Worm (Caenorhabditis elegans) whole organism, early embryonic: Measurements from ENCODE around the gene clec-145.

ENCODE experiments used
- B0310.2 ChIP-seq: sonication (generic microtip); optimal IDR thresholded peaks from 2 replicates; lab custom pipeline; 2016; ENCODE audit warnings: mild to moderate bottlenecking, missing genetic modification characterization, missing compliant biosample characterization
- F13C5.2 ChIP-seq: sonication (generic microtip); optimal IDR thresholded peaks from 2 replicates; lab custom pipeline; 2017; ENCODE audit warnings: mild to moderate bottlenecking, missing genetic modification characterization, inconsistent platforms, missing compliant biosample characterization
- aly-1 ChIP-seq: sonication (generic microtip); optimal IDR thresholded peaks from 2 replicates; lab custom pipeline; 2016; ENCODE audit warnings: missing genetic modification characterization, missing compliant biosample characterization
- ama-1 ChIP-seq: fragments of 150-350 bp; optimal IDR thresholded peaks from 2 replicates; lab custom pipeline; 2014
- ceh-13 ChIP-seq: fragments of 200-800 bp; sonication (Bioruptor generic); optimal IDR thresholded peaks from 2 replicates; lab custom pipeline; 2018; ENCODE audit warnings: mild to moderate bottlenecking, missing genetic modification characterization, missing compliant biosample characterization
- ceh-36 ChIP-seq: sonication (generic microtip); optimal IDR thresholded peaks from 2 replicates; lab custom pipeline; 2016; ENCODE audit warnings: missing genetic modification characterization, inconsistent platforms, missing compliant biosample characterization
- ets-7 ChIP-seq: sonication (generic microtip); optimal IDR thresholded peaks from 2 replicates; lab custom pipeline; 2016; ENCODE audit warnings: missing genotype, missing genetic modification characterization, missing compliant biosample characterization
- flt-1 ChIP-seq: fragments of 200-800 bp; sonication (Bioruptor generic); IDR thresholded peaks from 2 replicates; pipeline ENCODE4 v1.3.6; 2022; ENCODE audit warnings: missing genetic modification characterization, missing compliant biosample characterization
- hmbx-1 ChIP-seq: sonication (generic microtip); optimal IDR thresholded peaks from 2 replicates; lab custom pipeline; 2016; ENCODE audit warnings: mild to moderate bottlenecking, missing genetic modification characterization, missing compliant biosample characterization
- hmg-4 ChIP-seq: fragments of 200-800 bp; sonication (Bioruptor generic); optimal IDR thresholded peaks from 2 replicates; lab custom pipeline; 2018; ENCODE audit warnings: mild to moderate bottlenecking, missing genetic modification characterization, missing compliant biosample characterization
- hnd-1 ChIP-seq: sonication (generic microtip); optimal IDR thresholded peaks from 2 replicates; lab custom pipeline; 2016; ENCODE audit warnings: missing genetic modification characterization, missing compliant biosample characterization
- pes-1 ChIP-seq: fragments of 200-800 bp; sonication (Bioruptor generic); IDR thresholded peaks from 2 replicates; pipeline ENCODE4 v1.3.6; 2022; ENCODE audit warnings: missing genetic modification reagents, missing genetic modification characterization, missing compliant biosample characterization
- scrt-1 ChIP-seq: fragments of 200-800 bp; sonication (Bioruptor generic); IDR thresholded peaks from 2 replicates; pipeline ENCODE4 v1.3.6; 2022; ENCODE audit warnings: missing genetic modification characterization, missing compliant biosample characterization
- sea-1 ChIP-seq: fragments of 200-800 bp; sonication (Bioruptor generic); conservative IDR thresholded peaks from 2 replicates; pipeline ENCODE4 v1.3.6; 2022; ENCODE audit warnings: missing genetic modification characterization, missing compliant biosample characterization
- tbx-11 ChIP-seq: fragments of 200-800 bp; sonication (Bioruptor generic); IDR thresholded peaks from 2 replicates; pipeline ENCODE4 v1.3.6; 2022; ENCODE audit warnings: missing genetic modification characterization, missing compliant biosample characterization
- tbx-37 ChIP-seq: fragments of 200-800 bp; sonication (Bioruptor generic); conservative IDR thresholded peaks from 2 replicates; pipeline ENCODE4 v1.3.6; 2022; ENCODE audit warnings: missing genetic modification reagents, missing genetic modification characterization, missing compliant biosample characterization
- tra-4 ChIP-seq: sonication (generic microtip); optimal IDR thresholded peaks from 2 replicates; lab custom pipeline; 2017; ENCODE audit warnings: missing genetic modification characterization, missing compliant biosample characterization

Gene clec-145

DNA sequence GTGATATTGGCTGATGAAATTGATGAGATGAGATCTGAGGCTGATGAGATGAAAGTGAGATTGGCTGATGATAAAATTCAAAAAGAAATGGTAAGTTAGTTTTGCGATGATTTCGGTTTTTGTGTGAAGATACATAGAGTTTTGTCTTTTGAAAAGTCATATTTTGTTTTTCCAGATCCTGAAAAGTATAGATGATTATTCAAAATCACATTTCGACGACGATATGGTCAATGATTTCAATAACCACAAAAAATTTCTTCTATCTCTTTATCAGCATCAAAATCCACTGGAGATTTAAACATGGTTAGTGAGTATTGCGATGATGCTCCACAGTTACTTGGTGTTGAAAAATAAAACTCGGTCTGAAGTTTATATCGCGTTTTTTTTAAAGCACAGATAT lies 10.5 kb upstream of the clec-145 start, which contains the start of gene csp-1:
Gene csp-1, plus strand, starts transcription at position 301 of the 400 bp plus-strand sequence.
- TF ChIP-seq hnd-1 (no peak), hmbx-1 (tag; lab: Kevin White, UChicago) (no peak)

ce11 chrII:13596505-13596977 lies 6.2 kb upstream of the clec-145 start, which contains the start of the genes fbxc-23 and csc-1:
Gene fbxc-23 (minus strand): TSS chrII:13596555.
Gene csc-1 (plus strand): TSS chrII:13596955.
- peak; percentile 49 for TF ChIP-seq F13C5.2
- TF ChIP-seq aly-1 (tag; lab: Kevin White, UChicago), result no peak

ce11 chrII:13595279-13595678 lies 4.9 kb upstream of the clec-145 start:
- no peak for TF ChIP-seq tbx-11
- TF ChIP-seq B0310.2 (tag; lab: Kevin White, UChicago), result no peak
- TF ChIP-seq tbx-37 (GFP tag; lab: Robert Waterston, UW), result no peak
- no peak for TF ChIP-seq ets-7 (tag; lab: Kevin White, UChicago)
- no peak for TF ChIP-seq ceh-13 (GFP tag; lab: Kevin White, UChicago)
- TF ChIP-seq aly-1 (tag; lab: Kevin White, UChicago), result no peak

- TF ChIP-seq tbx-11 (no peak), ceh-13 (GFP tag; lab: Kevin White, UChicago) (no peak), pes-1 (GFP tag; lab: Robert Waterston, UW) (no peak), F13C5.2 (no peak), tra-4 (tag; lab: Kevin White, UChicago) (no peak), hmbx-1 (tag; lab: Kevin White, UChicago) (no peak), hnd-1 (no peak), ceh-36 (no peak), scrt-1 (no peak), ama-1 (lab: Kevin White, UChicago) (no peak), tbx-37 (GFP tag; lab: Robert Waterston, UW) (no peak), hmg-4 (GFP tag; lab: Kevin White, UChicago) (no peak), aly-1 (tag; lab: Kevin White, UChicago) (no peak), flt-1 (no peak), sea-1 (GFP tag; lab: Robert Waterston, UW) (no peak)
Observed at ce11 chrII:13593659-13594221, 3.4 kb upstream of the clec-145 start, which contains the start of gene clec-146. Gene clec-146 (minus strand): TSS chrII:13593774.

ce11 chrII:13585655-13586170 lies 4.6 kb downstream of the clec-145 start, which contains the start of gene Y48E1B.8:
Gene Y48E1B.8 (plus strand): TSS chrII:13585705.
- TF ChIP-seq aly-1 (tag; lab: Kevin White, UChicago) (no peak), flt-1 (no peak), F13C5.2 (no peak), tbx-37 (GFP tag; lab: Robert Waterston, UW) (no peak), ets-7 (tag; lab: Kevin White, UChicago) (no peak), tra-4 (tag; lab: Kevin White, UChicago) (no peak), tbx-11 (no peak)

ce11 chrII:13575018-13575948 lies 15.1 kb downstream of the clec-145 start, which contains the start of the genes mrpl-37 and lin-38:
Gene mrpl-37 (minus strand): TSS chrII:13575068.
Gene lin-38 (plus strand): TSS chrII:13575925.
- TF ChIP-seq pes-1 (GFP tag; lab: Robert Waterston, UW) (no peak), F13C5.2 (peak; percentile 48), hmg-4 (GFP tag; lab: Kevin White, UChicago) (peak; percentile 28)

ce11 chrII:13574395-13574794 lies 16.0 kb downstream of the clec-145 start:
- TF ChIP-seq B0310.2 (tag; lab: Kevin White, UChicago) (no peak), aly-1 (tag; lab: Kevin White, UChicago) (no peak), ets-7 (tag; lab: Kevin White, UChicago) (no peak)

ce11 chrII:13567871-13568270 lies 22.5 kb downstream of the clec-145 start, which contains the start of gene Y48E1B.3:
Gene Y48E1B.3 (minus strand): TSS chrII:13567971.
- TF ChIP-seq scrt-1 (no peak), hmg-4 (GFP tag; lab: Kevin White, UChicago) (no peak), pes-1 (GFP tag; lab: Robert Waterston, UW) (no peak), B0310.2 (tag; lab: Kevin White, UChicago) (no peak), tbx-37 (GFP tag; lab: Robert Waterston, UW) (no peak), ceh-36 (no peak), hnd-1 (no peak)
